Worm (Caenorhabditis elegans) whole organism, L2 larva: ENCODE measurements around the gene cka-2.

Experiments used
- ZK546.5 ChIP-seq: sonication (generic microtip); optimal IDR thresholded peaks from 2 replicates; lab custom pipeline; 2017; ENCODE audit warnings: missing biosample characterization, missing genetic modification characterization
- alr-1 ChIP-seq: fragments of 150-350 bp; optimal IDR thresholded peaks from 2 replicates; lab custom pipeline; 2014; ENCODE audit warnings: missing biosample characterization, missing genetic modification characterization
- ama-1 ChIP-seq: fragments of 150-350 bp; optimal IDR thresholded peaks from 2 replicates; lab custom pipeline; 2018; ENCODE audit warnings: inconsistent platforms
- lin-11 ChIP-seq: fragments of 150-350 bp; sonication (generic microtip); optimal IDR thresholded peaks from 2 replicates; lab custom pipeline; 2014; ENCODE audit warnings: missing biosample characterization, missing genetic modification characterization, inconsistent platforms, mixed read lengths
- mab-5 ChIP-seq: fragments of 150-350 bp; optimal IDR thresholded peaks from 2 replicates; lab custom pipeline; 2014; ENCODE audit warnings: missing biosample characterization, missing genetic modification characterization
- nhr-11 ChIP-seq: fragments of 150-350 bp; optimal IDR thresholded peaks from 2 replicates; lab custom pipeline; 2014; ENCODE audit warnings: missing biosample characterization, missing genetic modification characterization
- nhr-12 ChIP-seq: fragments of 150-350 bp; optimal IDR thresholded peaks from 2 replicates; lab custom pipeline; 2014; ENCODE audit warnings: missing biosample characterization, missing genetic modification characterization
- nhr-237 ChIP-seq: fragments of 150-350 bp; optimal IDR thresholded peaks from 2 replicates; lab custom pipeline; 2014; ENCODE audit warnings: missing biosample characterization, missing genetic modification characterization
- nhr-25 ChIP-seq: fragments of 150-350 bp; sonication (generic microtip); optimal IDR thresholded peaks from 3 replicates; lab custom pipeline; 2014; ENCODE audit warnings: missing biosample characterization, missing genetic modification characterization
- sma-3 ChIP-seq: sonication (generic microtip); optimal IDR thresholded peaks from 2 replicates; lab custom pipeline; 2016; ENCODE audit warnings: missing genetic modification reagents, missing genetic modification characterization, missing compliant biosample characterization
- unc-62 ChIP-seq: fragments of 150-350 bp; optimal IDR thresholded peaks from 2 replicates; lab custom pipeline; 2014; ENCODE audit warnings: missing biosample characterization, missing genetic modification reagents, missing genetic modification characterization
- ztf-4 ChIP-seq: fragments of 150-350 bp; optimal IDR thresholded peaks from 2 replicates; lab custom pipeline; 2014; ENCODE audit warnings: missing biosample characterization, missing genetic modification characterization

- TF ChIP-seq nhr-237 (tag; lab: Kevin White, UChicago) = no peak
- peak; percentile 40 for TF ChIP-seq lin-11 (tag; lab: Kevin White, UChicago)
- peak; percentile 9 for TF ChIP-seq nhr-25 (tag; lab: Kevin White, UChicago)
- no peak for TF ChIP-seq nhr-12 (tag; lab: Kevin White, UChicago)
- no peak for TF ChIP-seq alr-1
- TF ChIP-seq ZK546.5 (tag; lab: Kevin White, UChicago) = no peak
- TF ChIP-seq ztf-4 = no peak
- peak; percentile 48 for TF ChIP-seq sma-3
- no peak for TF ChIP-seq mab-5 (tag; lab: Kevin White, UChicago)
- no peak for TF ChIP-seq unc-62
- no peak for TF ChIP-seq nhr-11
- no peak for TF ChIP-seq ama-1 (lab: Kevin White, UChicago)
Measured at ce11 chrX:4260297-4260696, 25.6 kb upstream of the cka-2 start, which contains the start of gene C52B9.4.
